Fruit fly (Drosophila melanogaster): ENCODE results near the gene Gr93d.

dm6 chr3R:21834234-21835070 lies 12.0 kb downstream of the Gr93d start:
- TF ChIP-seq CG14711 (tag; optimal IDR thresholded peaks at IDR 0.05) (no peak), bab1 (GFP tag; optimal IDR thresholded peaks at IDR 0.05) (no peak), Mnt (GFP tag; optimal IDR thresholded peaks at IDR 0.05) (no peak), cnc (optimal IDR thresholded peaks at IDR 0.05) (no peak), CG5204 (GFP tag; optimal IDR thresholded peaks at IDR 0.05) (no peak), Clk (GFP tag; optimal IDR thresholded peaks at IDR 0.05) (no peak), kay (GFP tag; ENCODE audit: borderline replicate concordance) (no peak), CG12768 (GFP tag; optimal IDR thresholded peaks at IDR 0.05) (no peak), cic (GFP tag; optimal IDR thresholded peaks at IDR 0.05) (no peak)

Measured in whole organism, adult.